Worm (Caenorhabditis elegans) whole organism, mixed stage, embryonic: ENCODE measurements around the gene F17H10.2.

Experiments
- M03D4.4 ChIP-seq: sonication (generic microtip); optimal IDR thresholded peaks from 2 replicates; lab custom pipeline; 2017; ENCODE audit warnings: mild to moderate bottlenecking, missing genetic modification characterization, missing compliant biosample characterization
- bed-3 ChIP-seq: fragments of 200-800 bp; sonication (Bioruptor generic); optimal IDR thresholded peaks from 3 replicates; lab custom pipeline; 2018; ENCODE audit warnings: mild to moderate bottlenecking, missing genetic modification characterization, moderate library complexity, missing compliant biosample characterization
- ceh-43 ChIP-seq: fragments of 200-800 bp; sonication (Bioruptor generic); optimal IDR thresholded peaks from 2 replicates; lab custom pipeline; 2018; ENCODE audit warnings: mild to moderate bottlenecking, missing genetic modification characterization, moderate library complexity, missing compliant biosample characterization
- ceh-83 ChIP-seq: fragments of 200-800 bp; sonication (Bioruptor generic); optimal IDR thresholded peaks from 2 replicates; lab custom pipeline; 2018; ENCODE audit warnings: mild to moderate bottlenecking, missing genetic modification characterization, missing compliant biosample characterization
- ces-1 ChIP-seq: fragments of 150-350 bp; optimal IDR thresholded peaks from 2 replicates; lab custom pipeline; 2014; ENCODE audit warnings: missing biosample characterization, missing genetic modification reagents, missing genetic modification characterization
- drap-1 ChIP-seq: fragments of 200-800 bp; sonication (Bioruptor generic); optimal IDR thresholded peaks from 3 replicates; lab custom pipeline; 2018; ENCODE audit warnings: mild to moderate bottlenecking, missing genetic modification characterization, missing compliant biosample characterization
- elt-1 ChIP-seq: sonication (generic microtip); optimal IDR thresholded peaks from 2 replicates; lab custom pipeline; 2017; ENCODE audit warnings: missing genetic modification characterization, mild to moderate bottlenecking, missing compliant biosample characterization, antibody characterized with exemption, moderate library complexity, borderline replicate concordance; ENCODE audit not compliant: insufficient read depth
- elt-3 ChIP-seq: fragments of 150-350 bp; optimal IDR thresholded peaks from 2 replicates; lab custom pipeline; 2014; ENCODE audit warnings: missing biosample characterization, missing genetic modification characterization
- flh-1 ChIP-seq: fragments of 200-800 bp; sonication (Bioruptor generic); optimal IDR thresholded peaks from 2 replicates; lab custom pipeline; 2018; ENCODE audit warnings: mild to moderate bottlenecking, missing genetic modification characterization, moderate library complexity, missing compliant biosample characterization
- ham-2 ChIP-seq: fragments of 200-800 bp; sonication (Bioruptor generic); optimal IDR thresholded peaks from 2 replicates; lab custom pipeline; 2018; ENCODE audit warnings: mild to moderate bottlenecking, missing genetic modification characterization, missing compliant biosample characterization
- hlh-1 ChIP-seq: fragments of 150-350 bp; optimal IDR thresholded peaks from 2 replicates; lab custom pipeline; 2014; ENCODE audit warnings: missing biosample characterization, missing genetic modification reagents, missing genetic modification characterization
- lin-32 ChIP-seq: fragments of 200-800 bp; sonication (Bioruptor generic); optimal IDR thresholded peaks from 2 replicates; lab custom pipeline; 2018; ENCODE audit warnings: mild to moderate bottlenecking, missing genetic modification characterization, missing compliant biosample characterization
- lsy-2 ChIP-seq: fragments of 150-350 bp; optimal IDR thresholded peaks from 2 replicates; lab custom pipeline; 2014; ENCODE audit warnings: missing biosample characterization, missing genetic modification characterization
- mab-5 ChIP-seq: fragments of 150-350 bp; optimal IDR thresholded peaks from 2 replicates; lab custom pipeline; 2014; ENCODE audit warnings: missing biosample characterization, missing genetic modification characterization
- mep-1 ChIP-seq: fragments of 150-350 bp; optimal IDR thresholded peaks from 2 replicates; lab custom pipeline; 2017; ENCODE audit warnings: missing biosample characterization, missing genetic modification reagents, missing genetic modification characterization, inconsistent platforms
- mls-2 ChIP-seq: sonication (generic microtip); optimal IDR thresholded peaks from 2 replicates; lab custom pipeline; 2016; ENCODE audit warnings: mild to moderate bottlenecking, missing genetic modification characterization, moderate library complexity, missing compliant biosample characterization
- nhr-2 ChIP-seq: fragments of 150-350 bp; optimal IDR thresholded peaks from 2 replicates; lab custom pipeline; 2014; ENCODE audit warnings: missing biosample characterization, missing genetic modification characterization
- nhr-28 ChIP-seq: fragments of 150-350 bp; optimal IDR thresholded peaks from 2 replicates; lab custom pipeline; 2014; ENCODE audit warnings: missing biosample characterization, missing genetic modification characterization
- nhr-76 ChIP-seq: sonication (generic microtip); optimal IDR thresholded peaks from 2 replicates; lab custom pipeline; 2017; ENCODE audit warnings: missing biosample characterization, missing genetic modification characterization
- pha-4 ChIP-seq: fragments of 150-350 bp; optimal IDR thresholded peaks from 2 replicates; lab custom pipeline; 2018; ENCODE audit warnings: missing biosample characterization, missing genetic modification reagents, missing genetic modification characterization
- snpc-4 ChIP-seq: fragments of 150-350 bp; optimal IDR thresholded peaks from 2 replicates; lab custom pipeline; 2014; ENCODE audit warnings: missing biosample characterization, missing genetic modification characterization
- sptf-1 ChIP-seq: sonication (generic microtip); optimal IDR thresholded peaks from 2 replicates; lab custom pipeline; 2017; ENCODE audit warnings: mild to moderate bottlenecking, missing genetic modification characterization, moderate library complexity, missing compliant biosample characterization
- tbx-8 ChIP-seq: fragments of 200-800 bp; sonication (Bioruptor generic); optimal IDR thresholded peaks from 2 replicates; lab custom pipeline; 2018; ENCODE audit warnings: mild to moderate bottlenecking, missing genetic modification characterization, moderate library complexity, missing compliant biosample characterization
- unc-120 ChIP-seq: sonication (generic microtip); optimal IDR thresholded peaks from 2 replicates; lab custom pipeline; 2017; ENCODE audit warnings: missing genetic modification characterization, missing compliant biosample characterization; ENCODE audit not compliant: poor library complexity, severe bottlenecking
- unc-39 ChIP-seq: fragments of 150-350 bp; optimal IDR thresholded peaks from 2 replicates; lab custom pipeline; 2014; ENCODE audit warnings: missing biosample characterization, missing genetic modification characterization
- unc-62 ChIP-seq: fragments of 150-350 bp; optimal IDR thresholded peaks from 2 replicates; lab custom pipeline; 2014; ENCODE audit warnings: missing biosample characterization, missing genetic modification reagents, missing genetic modification characterization
- zip-8 ChIP-seq: fragments of 150-350 bp; optimal IDR thresholded peaks from 2 replicates; lab custom pipeline; 2014; ENCODE audit warnings: missing biosample characterization, missing genetic modification characterization
- ztf-11 ChIP-seq: fragments of 150-350 bp; optimal IDR thresholded peaks from 2 replicates; lab custom pipeline; 2014; ENCODE audit warnings: missing biosample characterization, missing genetic modification characterization

Gene F17H10.2

DNA sequence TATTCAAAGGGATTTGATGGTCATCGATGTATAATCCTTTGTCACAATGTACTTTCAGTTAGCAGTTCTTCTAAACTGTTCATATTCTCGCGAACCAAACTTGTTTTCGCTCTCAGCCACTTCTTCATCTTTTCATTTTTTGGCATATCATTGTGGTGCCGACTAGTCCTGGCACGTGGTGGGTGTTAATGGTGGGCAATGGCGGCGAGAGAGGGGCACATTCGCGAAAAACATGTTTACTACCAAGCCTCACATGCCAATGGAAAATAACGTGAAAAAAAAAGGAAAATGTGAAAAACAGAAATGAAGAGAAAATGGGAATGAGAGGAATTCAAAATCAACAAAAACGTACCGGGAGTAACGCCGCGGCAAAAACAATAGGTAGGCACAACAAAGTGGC lies 33.5 kb downstream of the F17H10.2 start:
- TF ChIP-seq elt-1 = no peak
- TF ChIP-seq unc-39 (tag; lab: Kevin White, UChicago) = no peak
- no peak for TF ChIP-seq hlh-1 (tag; lab: Kevin White, UChicago)
- TF ChIP-seq bed-3 = no peak
- no peak for TF ChIP-seq M03D4.4 (tag; lab: Kevin White, UChicago)
- no peak for TF ChIP-seq mep-1 (tag; lab: Kevin White, UChicago)
- no peak for TF ChIP-seq nhr-76
- no peak for TF ChIP-seq elt-3 (tag; lab: Kevin White, UChicago)
- no peak for TF ChIP-seq pha-4 (tag; lab: Kevin White, UChicago)
- TF ChIP-seq lin-32 (GFP tag; lab: Kevin White, UChicago) = no peak
- TF ChIP-seq ceh-83 = no peak
- no peak for TF ChIP-seq ceh-43 (GFP tag; lab: Kevin White, UChicago)
- TF ChIP-seq ham-2 (GFP tag; lab: Kevin White, UChicago) = no peak

DNA sequence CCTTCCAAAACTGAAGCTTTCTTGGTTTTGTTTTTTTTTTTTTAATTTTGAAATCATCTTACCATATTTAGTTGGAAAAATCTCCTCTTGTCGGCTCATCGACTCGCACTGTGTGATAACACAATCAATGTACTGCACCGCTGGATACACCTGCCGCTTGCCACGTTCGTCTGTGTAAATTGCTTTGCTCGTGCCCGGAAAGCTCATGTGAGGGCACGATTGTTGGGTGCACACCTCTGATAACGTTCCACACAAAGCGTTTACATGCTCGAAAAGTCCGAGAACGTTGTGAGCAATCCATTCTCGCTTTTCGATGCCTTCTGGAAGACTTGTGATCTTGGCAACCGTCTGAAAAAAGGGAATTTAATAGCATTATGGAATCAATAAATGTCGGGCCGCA lies 40.9 kb downstream of the F17H10.2 start:
- TF ChIP-seq ztf-11 (tag; lab: Kevin White, UChicago) (no peak), ces-1 (GFP tag; lab: Kevin White, UChicago) (peak; percentile 28)

DNA sequence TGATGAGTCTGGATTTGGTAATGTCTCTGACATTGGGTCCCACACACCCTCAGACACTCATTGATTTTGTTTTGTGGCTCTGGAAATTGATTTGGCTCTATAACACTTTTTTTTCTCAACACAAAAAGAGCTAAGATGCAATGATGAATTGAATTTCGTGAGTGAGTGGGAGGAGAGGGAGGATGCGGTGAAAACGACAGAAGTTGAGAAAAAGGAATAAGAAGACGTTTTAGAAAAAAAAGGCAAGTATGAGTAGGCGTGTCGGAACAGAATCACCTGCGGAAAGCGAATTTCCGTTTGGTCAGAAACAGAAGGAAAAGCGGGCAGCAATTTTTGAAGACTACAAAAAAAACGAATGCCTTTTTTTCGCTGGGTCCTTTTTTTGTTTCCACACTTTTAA lies 42.2 kb downstream of the F17H10.2 start:
- TF ChIP-seq ceh-83 (no peak), ces-1 (GFP tag; lab: Kevin White, UChicago) (peak; percentile 11)

DNA sequence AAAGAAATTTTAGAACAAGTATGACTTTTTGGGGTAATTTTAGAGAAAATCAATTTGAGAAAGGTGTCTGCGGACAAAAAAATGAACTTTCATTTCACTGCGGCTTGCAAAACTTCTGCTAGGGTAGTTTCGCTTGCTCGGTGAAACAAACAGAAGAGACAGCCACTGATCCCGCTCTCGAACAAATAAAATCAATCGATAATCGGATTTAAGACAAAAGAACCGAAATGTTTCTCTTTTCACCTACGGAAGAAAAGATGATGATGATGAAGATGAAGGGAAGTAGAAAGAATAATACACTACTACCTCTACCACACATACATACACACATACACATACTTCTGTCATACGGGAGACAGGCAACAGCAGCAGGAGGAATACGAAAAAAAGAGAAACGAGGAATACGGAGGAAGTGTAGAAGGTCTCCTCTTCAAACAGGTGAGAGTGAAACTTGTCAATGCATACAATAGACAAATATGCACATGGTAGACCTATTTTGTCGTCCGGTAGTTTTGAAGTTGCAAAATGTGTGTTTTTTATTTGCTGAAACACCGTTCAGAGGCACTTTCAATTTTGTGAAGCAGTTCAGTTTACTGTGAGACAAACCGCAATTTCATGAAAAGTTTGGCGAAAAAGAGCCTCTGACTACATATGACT lies 43.7 kb downstream of the F17H10.2 start:
- TF ChIP-seq mep-1 (tag; lab: Kevin White, UChicago) = no peak
- TF ChIP-seq, all 35 proteins: peak for 0

DNA sequence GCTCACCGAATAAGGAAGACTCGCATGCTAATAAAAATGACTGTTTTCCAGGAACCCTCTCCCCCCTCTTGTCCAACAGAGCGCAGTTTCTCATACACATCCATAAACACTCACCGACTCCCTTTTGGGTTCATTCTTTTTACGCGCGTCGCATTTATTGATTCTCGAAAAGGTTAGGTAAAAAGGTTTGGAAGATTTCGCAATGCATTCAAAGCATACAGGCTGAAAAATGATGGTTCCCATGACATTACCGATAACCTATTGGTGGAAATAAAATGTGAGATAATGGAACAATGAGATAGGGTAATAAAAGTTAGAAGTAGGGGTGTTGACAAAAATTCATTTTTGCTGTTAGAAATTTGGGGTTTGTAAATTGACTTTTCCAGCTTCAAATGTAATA lies 44.9 kb downstream of the F17H10.2 start:
- no peak for TF ChIP-seq unc-39 (tag; lab: Kevin White, UChicago)
- TF ChIP-seq snpc-4 (tag; lab: Kevin White, UChicago) = no peak
- TF ChIP-seq unc-120 (tag; lab: Kevin White, UChicago) = no peak

DNA sequence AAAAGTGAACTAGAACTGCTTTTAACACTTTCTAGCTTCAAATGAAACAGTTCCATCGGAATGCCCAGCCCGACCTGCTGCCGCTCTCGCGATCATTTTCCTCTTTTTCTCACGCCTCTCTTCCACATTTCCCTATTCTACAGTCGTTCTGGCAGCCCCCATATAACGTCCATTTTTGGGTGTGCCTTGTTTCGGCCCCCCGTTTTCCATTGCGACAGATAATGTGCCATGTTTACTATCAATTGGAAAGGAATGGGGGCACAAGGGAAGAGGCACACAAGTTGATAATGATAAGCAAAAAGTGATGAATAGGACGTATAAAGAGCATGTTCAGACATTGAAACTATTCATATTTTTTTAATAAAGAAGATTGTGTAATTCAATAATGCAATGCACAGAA lies 45.4 kb downstream of the F17H10.2 start:
- no peak for TF ChIP-seq lsy-2
- TF ChIP-seq mls-2 (tag; lab: Kevin White, UChicago) = no peak
- TF ChIP-seq lin-32 (GFP tag; lab: Kevin White, UChicago) = no peak
- no peak for TF ChIP-seq unc-62
- TF ChIP-seq snpc-4 (tag; lab: Kevin White, UChicago) = no peak
- no peak for TF ChIP-seq mab-5
- no peak for TF ChIP-seq ces-1 (GFP tag; lab: Kevin White, UChicago)
- TF ChIP-seq tbx-8 (GFP tag; lab: Kevin White, UChicago) = no peak
- TF ChIP-seq ham-2 (GFP tag; lab: Kevin White, UChicago) = no peak
- TF ChIP-seq drap-1 (GFP tag; lab: Kevin White, UChicago) = no peak
- TF ChIP-seq sptf-1 (tag; lab: Kevin White, UChicago) = no peak
- TF ChIP-seq nhr-2 = no peak
- TF ChIP-seq, all 35 proteins: peak for 0

DNA sequence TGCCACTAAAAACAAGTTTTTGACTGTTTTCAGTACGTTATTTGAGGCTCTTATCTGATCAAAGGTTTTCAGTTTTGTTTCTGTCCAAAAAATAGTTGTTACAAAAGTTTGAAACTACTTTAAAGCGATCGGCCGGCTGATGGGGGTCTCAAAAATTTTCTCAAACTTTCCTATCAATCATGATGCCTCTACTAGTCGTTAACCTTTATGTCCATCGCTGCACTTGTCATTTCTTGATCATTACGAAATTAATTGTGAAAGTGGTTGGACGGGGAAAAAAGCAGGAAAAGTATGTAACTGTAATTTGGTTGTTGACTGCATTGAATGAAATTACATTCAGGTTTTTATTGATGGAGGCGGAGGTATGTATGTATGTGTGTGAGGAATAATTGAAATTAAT lies 46.3 kb downstream of the F17H10.2 start:
- no peak for TF ChIP-seq zip-8 (tag; lab: Kevin White, UChicago)

DNA sequence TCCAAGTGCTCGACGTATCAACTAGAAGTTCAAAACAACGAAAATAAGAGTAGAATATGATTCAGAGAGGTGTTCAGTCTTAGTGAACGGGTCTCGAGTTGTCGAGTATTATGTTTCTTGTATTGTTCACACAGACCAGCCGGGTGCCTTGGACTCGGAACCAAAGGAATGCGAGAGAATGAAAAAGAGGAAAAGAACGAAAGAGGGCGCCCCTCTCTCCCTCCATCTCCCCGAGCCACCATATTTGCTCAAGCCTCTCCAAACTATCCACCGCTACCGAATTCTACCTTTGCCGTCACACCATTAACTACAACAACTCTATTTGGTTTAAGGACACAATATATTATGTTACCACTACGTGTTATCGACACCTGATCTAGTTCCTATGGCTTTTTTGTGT lies 48.2 kb downstream of the F17H10.2 start:
- TF ChIP-seq nhr-28 (tag; lab: Kevin White, UChicago) (no peak), elt-1 (no peak), flh-1 (GFP tag; lab: Kevin White, UChicago) (no peak), mls-2 (tag; lab: Kevin White, UChicago) (no peak), drap-1 (GFP tag; lab: Kevin White, UChicago) (no peak)
